Worm (Caenorhabditis elegans): ENCODE results near the gene nipa-1.

ce11 chrIII:3067909-3068455 is 58.9 kb downstream of the nipa-1 start, which contains the start of gene ubl-1:
- TF ChIP-seq lin-13 (tag; optimal IDR thresholded peaks at IDR 0.05) (peak; percentile 59), nhr-76 (tag; optimal IDR thresholded peaks at IDR 0.05) (no peak), ceh-39 (tag; optimal IDR thresholded peaks at IDR 0.05) (peak; percentile 47), nhr-12 (tag; optimal IDR thresholded peaks at IDR 0.05) (no peak)
